Worm (Caenorhabditis elegans): ENCODE results near the gene F20B6.4.

ce11 chrX:4214643-4215042, 18.3 kb upstream of the F20B6.4 start:
- peak; percentile 30 for TF ChIP-seq ces-1 (GFP tag; optimal IDR thresholded peaks at IDR 0.05)
- TF ChIP-seq nhr-237 (tag; optimal IDR thresholded peaks at IDR 0.05), result no peak
- no peak for TF ChIP-seq unc-39 (tag; optimal IDR thresholded peaks at IDR 0.05)
- TF ChIP-seq pha-4 (tag; optimal IDR thresholded peaks at IDR 0.05), result no peak
- no peak for TF ChIP-seq unc-62 (GFP tag; optimal IDR thresholded peaks at IDR 0.05)
- no peak for TF ChIP-seq snpc-4 (tag; optimal IDR thresholded peaks at IDR 0.05)
- TF ChIP-seq elt-1 (tag; optimal IDR thresholded peaks at IDR 0.05; ENCODE audit: borderline replicate concordance, insufficient read depth), result no peak
- no peak for TF ChIP-seq mab-5 (tag; optimal IDR thresholded peaks at IDR 0.05)
- no peak for TF ChIP-seq lsy-2 (tag; optimal IDR thresholded peaks at IDR 0.05)
- TF ChIP-seq nhr-76 (tag; optimal IDR thresholded peaks at IDR 0.05), result no peak
- TF ChIP-seq ceh-83 (GFP tag; optimal IDR thresholded peaks at IDR 0.05), result no peak
- no peak for TF ChIP-seq drap-1 (GFP tag; optimal IDR thresholded peaks at IDR 0.05)
- no peak for TF ChIP-seq nhr-2 (tag; optimal IDR thresholded peaks at IDR 0.05)
- no peak for TF ChIP-seq flh-1 (GFP tag; optimal IDR thresholded peaks at IDR 0.05)
